Worm (Caenorhabditis elegans) whole organism, early embryonic: ENCODE results near the gene W05E10.5.

Source experiments
- ama-1 ChIP-seq: fragments of 150-350 bp; optimal IDR thresholded peaks from 2 replicates; lab custom pipeline; 2014
- ets-7 ChIP-seq: sonication (generic microtip); optimal IDR thresholded peaks from 2 replicates; lab custom pipeline; 2016; ENCODE audit warnings: missing genotype, missing genetic modification characterization, missing compliant biosample characterization
- pes-1 ChIP-seq: fragments of 200-800 bp; sonication (Bioruptor generic); IDR thresholded peaks from 2 replicates; pipeline ENCODE4 v1.3.6; 2022; ENCODE audit warnings: missing genetic modification reagents, missing genetic modification characterization, missing compliant biosample characterization
- sea-1 ChIP-seq: fragments of 200-800 bp; sonication (Bioruptor generic); conservative IDR thresholded peaks from 2 replicates; pipeline ENCODE4 v1.3.6; 2022; ENCODE audit warnings: missing genetic modification characterization, missing compliant biosample characterization

DNA sequence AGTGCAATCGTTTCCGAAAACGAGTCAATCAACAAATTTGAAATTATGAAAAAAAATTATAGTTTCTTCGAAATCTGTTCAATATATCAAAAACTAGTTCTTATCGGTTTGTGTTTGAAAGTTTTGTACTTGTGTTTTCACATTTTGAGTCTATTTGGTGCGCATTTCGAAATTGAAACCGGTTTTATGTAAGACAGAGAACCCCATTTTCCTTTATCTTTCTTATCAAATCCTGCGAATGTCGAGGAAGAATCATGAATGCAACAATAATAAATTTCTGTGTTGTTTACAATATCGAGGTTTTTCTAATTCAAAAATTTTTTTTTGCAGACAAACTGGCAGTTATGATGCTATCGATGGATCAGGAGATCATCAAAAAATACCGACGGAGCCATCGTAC, 12.6 kb downstream of the W05E10.5 start:
- TF ChIP-seq ama-1 (lab: Kevin White, UChicago) (no peak), ets-7 (tag; lab: Kevin White, UChicago) (no peak), pes-1 (no peak), sea-1 (GFP tag; lab: Robert Waterston, UW) (no peak)
